Worm (Caenorhabditis elegans): ENCODE data around the gene grd-13.

- TF ChIP-seq tbx-37 (GFP tag; conservative IDR thresholded peaks at IDR 0.05) (no peak), ceh-36 (tag; optimal IDR thresholded peaks at IDR 0.05) (no peak), ama-1 (optimal IDR thresholded peaks at IDR 0.05) (no peak), hmbx-1 (tag; optimal IDR thresholded peaks at IDR 0.05) (no peak), tbx-11 (GFP tag; IDR thresholded peaks at IDR 0.05) (no peak), flt-1 (GFP tag; IDR thresholded peaks at IDR 0.05) (no peak)
Measured at ce11 chrIV:3442513-3442912, 4.4 kb downstream of the grd-13 start.

All from whole organism, early embryonic.